Worm (Caenorhabditis elegans) whole organism, L2 larva: ENCODE measurements around the gene C06C6.7.

Experiments
- aly-2 ChIP-seq: fragments of 150-350 bp; optimal IDR thresholded peaks from 2 replicates; lab custom pipeline; 2014; ENCODE audit warnings: missing biosample characterization, missing genetic modification characterization
- crh-2 ChIP-seq: sonication (generic microtip); optimal IDR thresholded peaks from 2 replicates; lab custom pipeline; 2017; ENCODE audit warnings: missing biosample characterization, missing genetic modification characterization
- fos-1 ChIP-seq: fragments of 150-350 bp; optimal IDR thresholded peaks from 2 replicates; lab custom pipeline; 2014; ENCODE audit warnings: missing biosample characterization, missing genetic modification characterization
- nhr-129 ChIP-seq: fragments of 150-350 bp; optimal IDR thresholded peaks from 2 replicates; lab custom pipeline; 2014; ENCODE audit warnings: missing biosample characterization, missing genetic modification characterization
- sma-9 ChIP-seq, 2 experiments: fragments of 150-350 bp in 1 of 2; sonication (generic microtip) in 1 of 2; optimal IDR thresholded peaks; 2 replicates each; lab custom pipeline; 2014 to 2016; ENCODE audit warnings: missing genetic modification characterization in 2 of 2, mild to moderate bottlenecking in 1 of 2, missing biosample characterization in 1 of 2, missing compliant biosample characterization in 1 of 2, missing genetic modification reagents in 1 of 2, moderate library complexity in 1 of 2

C06C6.7 gene

ce11 chrV:16043686-16044085 is 51.7 kb downstream of the C06C6.7 start:
- TF ChIP-seq sma-9 (GFP tag; optimal IDR thresholded peaks at IDR 0.05; lab: Kevin White, UChicago) (peak; percentile 23), sma-9 (tag; optimal IDR thresholded peaks at IDR 0.05; lab: Kevin White, UChicago) (no peak), fos-1 (tag; lab: Kevin White, UChicago) (peak; percentile 31), nhr-129 (tag; lab: Kevin White, UChicago) (no peak), aly-2 (tag; lab: Kevin White, UChicago) (no peak), crh-2 (peak; percentile 23)
- TF ChIP-seq, all 48 proteins: peak for 3
